Fruit fly (Drosophila melanogaster) whole organism, embryonic: ENCODE data around the gene CG15888.

ENCODE experiments used
- Adf1 ChIP-seq: fragments of 200-800 bp; sonication (Bioruptor generic); IDR thresholded peaks from 2 replicates; pipeline ENCODE4 v1.3.6; 2022; ENCODE audit warnings: missing biosample characterization, missing genetic modification characterization
- Bgb ChIP-seq: fragments of 200-800 bp; sonication (Bioruptor generic); IDR thresholded peaks from 2 replicates; pipeline ENCODE4 v1.3.6; 2022; ENCODE audit warnings: missing biosample characterization, missing genetic modification characterization; ENCODE audit not compliant: partially characterized antibody
- CG10267 ChIP-seq: fragments of 200-800 bp; sonication (Bioruptor generic); optimal IDR thresholded peaks from 2 replicates; lab custom pipeline; 2018; ENCODE audit warnings: missing biosample characterization, mild to moderate bottlenecking, missing genetic modification characterization, moderate library complexity
- CG12744 ChIP-seq: fragments of 200-800 bp; sonication (Bioruptor generic); optimal IDR thresholded peaks from 2 replicates; lab custom pipeline; 2016; ENCODE audit warnings: missing biosample characterization, missing genetic modification characterization
- CG12769 ChIP-seq: fragments of 200-800 bp; sonication (Bioruptor generic); optimal IDR thresholded peaks from 2 replicates; lab custom pipeline; 2019; ENCODE audit warnings: missing biosample characterization, mild to moderate bottlenecking, missing genetic modification characterization, moderate library complexity
- CG13894 ChIP-seq: fragments of 200-800 bp; sonication (Bioruptor generic); optimal IDR thresholded peaks from 3 replicates; lab custom pipeline; 2018; ENCODE audit warnings: missing biosample characterization, mild to moderate bottlenecking, missing genetic modification characterization, moderate library complexity
- CG17385 ChIP-seq: fragments of 200-800 bp; sonication (Bioruptor generic); optimal IDR thresholded peaks from 3 replicates; lab custom pipeline; 2018; ENCODE audit warnings: missing biosample characterization, mild to moderate bottlenecking, missing genetic modification characterization
- CG17912 ChIP-seq: fragments of 200-800 bp; sonication (Bioruptor generic); optimal IDR thresholded peaks from 2 replicates; lab custom pipeline; 2018; ENCODE audit warnings: missing biosample characterization, mild to moderate bottlenecking, missing genetic modification characterization
- CG2116 ChIP-seq: fragments of 200-800 bp; sonication (Bioruptor generic); optimal IDR thresholded peaks from 3 replicates; lab custom pipeline; 2018; ENCODE audit warnings: missing biosample characterization, mild to moderate bottlenecking, missing genetic modification characterization
- CG30431 ChIP-seq: fragments of 200-800 bp; sonication (Bioruptor generic); optimal IDR thresholded peaks from 2 replicates; lab custom pipeline; 2017; ENCODE audit warnings: missing biosample characterization, missing genetic modification characterization
- CG32532 ChIP-seq: fragments of 200-800 bp; sonication (Bioruptor generic); IDR thresholded peaks from 2 replicates; pipeline ENCODE4 v1.3.6; 2022; ENCODE audit warnings: missing biosample characterization, missing genetic modification characterization
- CG32767 ChIP-seq: fragments of 200-800 bp; sonication (Bioruptor generic); IDR thresholded peaks from 2 replicates; pipeline ENCODE4 v1.3.6; 2022; ENCODE audit warnings: missing biosample characterization, missing genetic modification characterization
- CG3995 ChIP-seq: fragments of 200-800 bp; sonication (Bioruptor generic); optimal IDR thresholded peaks from 3 replicates; lab custom pipeline; 2016; ENCODE audit warnings: missing biosample characterization, missing genetic modification characterization
- CG6813 ChIP-seq: fragments of 200-800 bp; sonication (Bioruptor generic); optimal IDR thresholded peaks from 2 replicates; lab custom pipeline; 2017; ENCODE audit warnings: missing biosample characterization, missing genetic modification characterization, mild to moderate bottlenecking, moderate library complexity, missing genetic modification reagents
- CG9437 ChIP-seq: fragments of 200-800 bp; sonication (Bioruptor generic); optimal IDR thresholded peaks from 2 replicates; lab custom pipeline; 2018; ENCODE audit warnings: missing biosample characterization, mild to moderate bottlenecking, missing genetic modification characterization
- Deaf1 ChIP-seq: fragments of 200-800 bp; optimal IDR thresholded peaks from 3 replicates; lab custom pipeline; 2019; ENCODE audit warnings: missing biosample characterization, mild to moderate bottlenecking, missing genetic modification characterization, moderate library complexity
- Ets65A ChIP-seq: fragments of 200-800 bp; sonication (Bioruptor generic); peaks from one replicate; lab custom pipeline; 2016; ENCODE audit warnings: missing biosample characterization, missing genetic modification characterization
- Hsf ChIP-seq: fragments of 200-800 bp; sonication (Bioruptor generic); optimal IDR thresholded peaks from 3 replicates; lab custom pipeline; 2016; ENCODE audit warnings: missing biosample characterization, missing genetic modification characterization
- Jarid2 ChIP-seq: fragments of 200-800 bp; sonication (Bioruptor generic); optimal IDR thresholded peaks from 3 replicates; lab custom pipeline; 2017; ENCODE audit warnings: mild to moderate bottlenecking, missing biosample characterization, missing genetic modification reagents, missing genetic modification characterization
- Lpt ChIP-seq: fragments of >200 bp; optimal IDR thresholded peaks from 2 replicates; lab custom pipeline; 2018; ENCODE audit warnings: missing biosample characterization, missing genetic modification characterization
- Med ChIP-seq: fragments of 200-800 bp; sonication (Bioruptor generic); peaks from one replicate; lab custom pipeline; 2016; ENCODE audit warnings: missing biosample characterization, missing genetic modification characterization, mild to moderate bottlenecking, inconsistent platforms, moderate library complexity
- Meics ChIP-seq: fragments of 200-800 bp; sonication (Bioruptor generic); optimal IDR thresholded peaks from 2 replicates; lab custom pipeline; 2017; ENCODE audit warnings: missing biosample characterization, mild to moderate bottlenecking, missing genetic modification characterization
- Oaz ChIP-seq: fragments of 200-800 bp; sonication (Bioruptor generic); IDR thresholded peaks from 2 replicates; pipeline ENCODE4 v1.3.6; 2022; ENCODE audit warnings: missing biosample characterization, missing genetic modification characterization
- abd-A ChIP-seq: fragments of 200-800 bp; sonication (Bioruptor generic); optimal IDR thresholded peaks from 3 replicates; lab custom pipeline; 2019; ENCODE audit warnings: missing biosample characterization, mild to moderate bottlenecking, missing genetic modification characterization, moderate library complexity
- bab2 ChIP-seq: fragments of 200-800 bp; sonication (Bioruptor generic); optimal IDR thresholded peaks from 2 replicates; lab custom pipeline; 2016; ENCODE audit warnings: missing biosample characterization, missing genetic modification characterization
- bsh ChIP-seq, 2 experiments: fragments of 200-800 bp; sonication (Bioruptor generic); optimal IDR thresholded peaks; 2 replicates each; lab custom pipeline; 2017 to 2018; ENCODE audit warnings: mild to moderate bottlenecking in 2 of 2, missing biosample characterization in 2 of 2, missing genetic modification characterization in 2 of 2, moderate library complexity in 1 of 2
- chinmo ChIP-seq: fragments of 200-800 bp; sonication (Bioruptor generic); IDR thresholded peaks from 4 replicates; pipeline ENCODE4 v1.3.6; 2022; ENCODE audit warnings: missing biosample characterization, missing genetic modification characterization; ENCODE audit not compliant: partially characterized antibody
- dm ChIP-seq: fragments of 200-800 bp; sonication (Bioruptor generic); optimal IDR thresholded peaks from 3 replicates; lab custom pipeline; 2016; ENCODE audit warnings: missing biosample characterization, missing genetic modification characterization
- emc ChIP-seq: fragments of 200-800 bp; sonication (Bioruptor generic); optimal IDR thresholded peaks from 2 replicates; lab custom pipeline; 2016; ENCODE audit warnings: missing biosample characterization, missing genetic modification characterization
- fd3F ChIP-seq: fragments of 200-800 bp; sonication (Bioruptor generic); optimal IDR thresholded peaks from 2 replicates; lab custom pipeline; 2018; ENCODE audit warnings: missing biosample characterization, mild to moderate bottlenecking, missing genetic modification characterization, moderate library complexity
- fd96Cb ChIP-seq: fragments of 200-800 bp; sonication (Bioruptor generic); optimal IDR thresholded peaks from 2 replicates; lab custom pipeline; 2018; ENCODE audit warnings: missing biosample characterization, mild to moderate bottlenecking, missing genetic modification characterization, moderate library complexity
- insv ChIP-seq, 2 experiments: fragments of 200-800 bp; sonication (Bioruptor generic); optimal IDR thresholded peaks; 3 replicates each; lab custom pipeline; 2016 to 2018; ENCODE audit warnings: missing biosample characterization in 2 of 2, missing genetic modification characterization in 2 of 2
- inv ChIP-seq: fragments of 200-800 bp; sonication (Bioruptor generic); IDR thresholded peaks from 2 replicates; pipeline ENCODE4 v1.3.6; 2022; ENCODE audit warnings: missing biosample characterization, missing genetic modification characterization; ENCODE audit not compliant: partially characterized antibody
- lab ChIP-seq: fragments of 200-800 bp; sonication (Bioruptor generic); optimal IDR thresholded peaks from 3 replicates; lab custom pipeline; 2017; ENCODE audit warnings: missing biosample characterization, missing genetic modification characterization, mild to moderate bottlenecking, moderate library complexity, missing genetic modification reagents
- lbe ChIP-seq: fragments of 200-800 bp; sonication (Bioruptor generic); optimal IDR thresholded peaks from 2 replicates; lab custom pipeline; 2016; ENCODE audit warnings: missing biosample characterization, mild to moderate bottlenecking, missing genetic modification characterization
- nmo ChIP-seq: fragments of 200-800 bp; sonication (Bioruptor generic); optimal IDR thresholded peaks from 2 replicates; lab custom pipeline; 2018; ENCODE audit warnings: missing biosample characterization, mild to moderate bottlenecking, missing genetic modification characterization, moderate library complexity
- odd ChIP-seq: fragments of 200-800 bp; sonication (Bioruptor generic); optimal IDR thresholded peaks from 2 replicates; lab custom pipeline; 2017; ENCODE audit warnings: missing biosample characterization, mild to moderate bottlenecking, missing genetic modification characterization
- scrt ChIP-seq: fragments of 200-800 bp; sonication (Bioruptor generic); optimal IDR thresholded peaks from 2 replicates; lab custom pipeline; 2018; ENCODE audit warnings: missing biosample characterization, mild to moderate bottlenecking, missing genetic modification characterization, moderate library complexity
- sd ChIP-seq: fragments of 200-800 bp; sonication (Bioruptor generic); optimal IDR thresholded peaks from 3 replicates; lab custom pipeline; 2018; ENCODE audit warnings: missing biosample characterization, mild to moderate bottlenecking, missing genetic modification characterization, moderate library complexity
- sens ChIP-seq: fragments of 200-800 bp; sonication (Bioruptor generic); peaks from one replicate; lab custom pipeline; 2016; ENCODE audit warnings: missing biosample characterization, missing genetic modification characterization
- sr ChIP-seq: fragments of 200-800 bp; sonication (Bioruptor generic); IDR thresholded peaks from 3 replicates; pipeline ENCODE4 v1.3.6; 2022; ENCODE audit warnings: missing biosample characterization, missing genetic modification characterization
- tup ChIP-seq: fragments of 200-800 bp; sonication (Bioruptor generic); optimal IDR thresholded peaks from 2 replicates; lab custom pipeline; 2016; ENCODE audit warnings: missing biosample characterization, mild to moderate bottlenecking, missing genetic modification characterization, moderate library complexity
- vnd ChIP-seq: fragments of 200-800 bp; sonication (Bioruptor generic); IDR thresholded peaks from 3 replicates; pipeline ENCODE4 v1.3.6; 2022; ENCODE audit warnings: missing biosample characterization, missing genetic modification characterization; ENCODE audit not compliant: partially characterized antibody
- zf30C ChIP-seq: fragments of 200-800 bp; sonication (Bioruptor generic); optimal IDR thresholded peaks from 3 replicates; lab custom pipeline; 2018; ENCODE audit warnings: missing biosample characterization, mild to moderate bottlenecking, missing genetic modification characterization

Gene CG15888

DNA sequence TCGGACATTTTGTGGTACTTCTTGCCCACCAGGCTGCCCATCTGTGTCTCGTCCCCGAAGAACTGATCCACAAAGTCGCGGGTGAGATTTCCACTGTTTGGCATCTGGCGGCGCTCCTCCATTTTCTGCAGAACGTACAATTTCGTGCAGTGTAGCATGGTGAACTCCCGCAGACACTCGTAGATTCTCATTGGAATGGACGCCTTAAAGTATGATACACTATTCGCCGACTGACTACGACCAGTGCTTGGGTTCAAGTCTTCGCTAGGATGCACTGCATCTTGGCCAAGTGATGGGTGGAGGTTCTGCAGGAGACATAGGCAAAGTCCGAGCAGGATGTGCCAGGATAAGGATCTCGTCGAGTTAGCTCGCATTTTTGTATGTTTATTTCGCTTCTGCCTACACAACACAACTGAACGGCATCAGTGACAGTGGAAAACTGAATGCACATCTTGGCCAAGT lies at the start of gene CG15888:
Gene CG15888, minus strand, starts transcription at position 412 of the 462 bp plus-strand sequence.
- peak; percentile 59 for TF ChIP-seq Ets65A (GFP tag; lab: Kevin White, UChicago)
- no peak for TF ChIP-seq inv (GFP tag; lab: Robert Waterston, UW)
- TF ChIP-seq zf30C, result peak; percentile 11
- TF ChIP-seq lbe (GFP tag; lab: Kevin White, UChicago), result no peak
- TF ChIP-seq insv (GFP tag; optimal IDR thresholded peaks at IDR 0.05; lab: Kevin White, UChicago), result peak in 1 of 2 experiments; percentile 85
- no peak for TF ChIP-seq CG6813 (GFP tag; lab: Kevin White, UChicago)

DNA sequence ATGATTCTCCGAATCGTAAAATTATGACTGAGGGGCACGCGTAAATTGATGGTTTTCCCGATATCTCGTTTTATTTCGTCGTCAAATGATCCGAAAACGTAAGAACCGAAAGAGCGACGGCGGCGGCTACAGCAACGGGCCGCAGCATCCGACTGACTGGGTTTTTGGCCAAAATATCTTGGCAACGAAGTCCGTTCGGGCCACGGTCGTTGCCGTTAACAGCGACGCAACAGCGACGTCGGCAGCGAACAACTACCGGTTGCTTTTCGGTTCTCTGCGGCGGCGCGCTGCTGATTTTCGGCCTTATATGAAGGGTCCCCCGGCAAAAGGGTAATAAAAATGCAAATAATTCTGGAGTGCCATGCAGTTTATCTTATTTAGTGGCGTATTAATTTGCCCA lies 47.7 kb upstream of the CG15888 start, which contains the start of gene PK2-R2:
Gene PK2-R2, minus strand, starts transcription at position 160 of the 400 bp plus-strand sequence.
- TF ChIP-seq scrt, result peak; percentile 83
- TF ChIP-seq Jarid2 (GFP tag; lab: Kevin White, UChicago), result peak; percentile 2
- TF ChIP-seq dm (GFP tag; lab: Kevin White, UChicago), result no peak
- peak; percentile 79 for TF ChIP-seq Adf1 (GFP tag; lab: Robert Waterston, UW)
- TF ChIP-seq vnd (GFP tag; lab: Robert Waterston, UW), result no peak
- no peak for TF ChIP-seq sd (tag; lab: Kevin White, UChicago)
- peak; percentile 23 for TF ChIP-seq abd-A
- TF ChIP-seq CG12769 (tag; lab: Kevin White, UChicago), result peak; percentile 15
- TF ChIP-seq Bgb, result 0 out of 2 replicates have a peak, but pooled peaks have one; percentile 11
- no peak for TF ChIP-seq CG30431 (GFP tag; lab: Kevin White, UChicago)
- TF ChIP-seq CG2116, result no peak
- no peak for TF ChIP-seq bsh (GFP tag; optimal IDR thresholded peaks at IDR 0.05; lab: Kevin White, UChicago)
- TF ChIP-seq tup, result no peak
- TF ChIP-seq Deaf1 (tag; lab: Kevin White, UChicago), result peak; percentile 90
- TF ChIP-seq bab2 (GFP tag; lab: Kevin White, UChicago), result no peak
- 0 out of 4 replicates have a peak, but pooled peaks have one; percentile 36 for TF ChIP-seq chinmo (GFP tag; lab: Robert Waterston, UW)
- TF ChIP-seq CG13894 (tag; lab: Kevin White, UChicago), result peak; percentile 56
- no peak for TF ChIP-seq CG17385 (GFP tag; lab: Kevin White, UChicago)
- no peak for TF ChIP-seq CG3995 (GFP tag; lab: Kevin White, UChicago)

DNA sequence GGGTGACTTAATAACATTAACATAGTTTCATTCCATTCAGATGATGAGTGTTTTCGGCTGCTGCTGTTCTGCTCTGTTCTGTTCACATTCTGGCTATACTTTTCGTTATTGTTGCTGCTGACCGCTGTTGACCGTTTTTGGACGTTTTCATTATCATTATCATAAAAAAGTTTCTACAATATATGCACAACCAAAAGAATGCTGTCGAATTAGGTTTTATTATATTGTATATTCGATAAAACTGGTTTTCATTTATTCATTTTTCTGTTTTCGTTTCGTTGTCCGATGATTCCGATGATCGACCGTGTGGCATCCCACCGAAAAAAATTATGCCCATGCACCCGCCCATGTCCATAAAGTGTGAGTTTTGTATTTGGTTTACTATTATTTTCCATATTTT lies 46.7 kb upstream of the CG15888 start:
- TF ChIP-seq fd96Cb (tag; lab: Kevin White, UChicago) (no peak), chinmo (GFP tag; lab: Robert Waterston, UW) (peak; percentile 80; the same call in 2 of the 4 replicates), sd (tag; lab: Kevin White, UChicago) (peak; percentile 81), CG13894 (tag; lab: Kevin White, UChicago) (peak; percentile 2), abd-A (peak; percentile 57)
- TF ChIP-seq, all 482 proteins: peak for 4

DNA sequence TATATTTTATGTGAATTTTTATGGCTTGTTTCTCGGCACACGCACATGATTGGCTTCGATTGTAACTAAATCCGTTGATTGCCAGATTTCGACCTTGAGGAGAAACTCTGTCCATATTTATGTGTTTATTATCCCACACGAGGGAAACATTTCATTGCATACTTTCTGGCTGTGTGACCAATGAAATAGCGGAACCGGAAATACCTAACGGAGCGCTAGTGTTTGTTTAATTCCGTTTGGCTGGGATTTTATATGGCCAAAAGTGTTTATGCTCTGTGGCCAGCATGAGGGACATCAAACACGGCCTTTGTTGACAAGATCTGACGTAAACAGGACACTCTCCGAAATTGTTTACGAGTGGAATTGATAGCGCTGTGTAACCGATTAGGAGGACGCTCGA lies 33.5 kb upstream of the CG15888 start:
- 0 out of 2 replicates have a peak, but pooled peaks have one; percentile 20 for TF ChIP-seq Oaz (GFP tag; lab: Robert Waterston, UW)
- TF ChIP-seq odd (GFP tag; lab: Kevin White, UChicago), result peak; percentile 29
- no peak; the same call in 1 of the 2 replicates for TF ChIP-seq CG32532 (GFP tag; lab: Robert Waterston, UW)
- TF ChIP-seq sr (GFP tag; lab: Robert Waterston, UW), result peak; percentile 24; the same call in 1 of the 3 replicates
- no peak for TF ChIP-seq lab
- TF ChIP-seq CG32767 (GFP tag; lab: Robert Waterston, UW), result 0 out of 2 replicates have a peak, but pooled peaks have one; percentile 39
- no peak for TF ChIP-seq emc (GFP tag; lab: Kevin White, UChicago)
- peak; percentile 31 for TF ChIP-seq CG12744 (GFP tag; lab: Kevin White, UChicago)
- peak; percentile 84 for TF ChIP-seq sens
- TF ChIP-seq Med (GFP tag; lab: Kevin White, UChicago), result peak; percentile 92
- TF ChIP-seq Lpt, result no peak
- peak; percentile 8 for TF ChIP-seq CG17912 (GFP tag; lab: Kevin White, UChicago)
- TF ChIP-seq Hsf, result peak; percentile 4
- peak; percentile 5 for TF ChIP-seq CG9437 (GFP tag; lab: Kevin White, UChicago)
- TF ChIP-seq CG10267, result no peak
- peak; percentile 15 for TF ChIP-seq nmo (GFP tag; lab: Kevin White, UChicago)
- TF ChIP-seq Meics (GFP tag; lab: Kevin White, UChicago), result peak; percentile 31
- peak; percentile 15 for TF ChIP-seq fd3F (GFP tag; lab: Kevin White, UChicago)
